Worm (Caenorhabditis elegans) whole organism, L3 larva: ENCODE data around the gene efl-1.

ENCODE experiments used
- R02D3.7 ChIP-seq: fragments of 150-350 bp; optimal IDR thresholded peaks from 2 replicates; lab custom pipeline; 2014; ENCODE audit warnings: missing biosample characterization, missing genetic modification characterization
- ZK546.5 ChIP-seq: sonication (generic microtip); optimal IDR thresholded peaks from 2 replicates; lab custom pipeline; 2017; ENCODE audit warnings: missing biosample characterization, missing genetic modification characterization
- aly-2 ChIP-seq: fragments of 150-350 bp; optimal IDR thresholded peaks from 2 replicates; lab custom pipeline; 2014; ENCODE audit warnings: missing biosample characterization, missing genetic modification characterization
- ama-1 ChIP-seq: fragments of 150-350 bp; optimal IDR thresholded peaks from 2 replicates; lab custom pipeline; 2018
- ceh-16 ChIP-seq: sonication (generic microtip); optimal IDR thresholded peaks from 2 replicates; lab custom pipeline; 2017; ENCODE audit warnings: missing biosample characterization, missing genetic modification characterization
- ceh-82 ChIP-seq: fragments of 150-350 bp; optimal IDR thresholded peaks from 2 replicates; lab custom pipeline; 2014; ENCODE audit warnings: missing biosample characterization, missing genetic modification characterization
- ceh-9 ChIP-seq: sonication (generic microtip); optimal IDR thresholded peaks from 2 replicates; lab custom pipeline; 2018; ENCODE audit warnings: missing biosample characterization, missing genetic modification characterization
- daf-12 ChIP-seq: fragments of 150-350 bp; optimal IDR thresholded peaks from 2 replicates; lab custom pipeline; 2014; ENCODE audit warnings: missing biosample characterization, missing genetic modification reagents, missing genetic modification characterization
- egl-27 ChIP-seq: sonication (generic microtip); optimal IDR thresholded peaks from 4 replicates; lab custom pipeline; 2017; ENCODE audit warnings: missing biosample characterization, missing genetic modification reagents, missing genetic modification characterization
- elt-1 ChIP-seq: fragments of 150-350 bp; optimal IDR thresholded peaks from 2 replicates; lab custom pipeline; 2014; ENCODE audit warnings: missing biosample characterization, missing genetic modification characterization
- elt-2 ChIP-seq: sonication (generic microtip); optimal IDR thresholded peaks from 2 replicates; lab custom pipeline; 2016; ENCODE audit warnings: missing genetic modification reagents, mild to moderate bottlenecking, missing genetic modification characterization, missing compliant biosample characterization
- elt-3 ChIP-seq, 3 experiments: fragments of 150-350 bp in 1 of 3; sonication (generic microtip) in 2 of 3; optimal IDR thresholded peaks; 2 replicates in 2 of 3; 4 replicates in 1 of 3; lab custom pipeline; 2014 to 2017; ENCODE audit warnings: missing biosample characterization in 3 of 3, missing genetic modification characterization in 3 of 3
- eor-1 ChIP-seq, 2 experiments: fragments of 150-350 bp; optimal IDR thresholded peaks; 2 replicates each; lab custom pipeline; 2014 to 2018; ENCODE audit warnings: missing biosample characterization in 2 of 2, missing genetic modification characterization in 2 of 2
- fkh-10 ChIP-seq: sonication (generic microtip); optimal IDR thresholded peaks from 2 replicates; lab custom pipeline; 2017; ENCODE audit warnings: missing biosample characterization, missing genetic modification reagents, missing genetic modification characterization
- fkh-2 ChIP-seq: fragments of 150-350 bp; optimal IDR thresholded peaks from 2 replicates; lab custom pipeline; 2014; ENCODE audit warnings: missing biosample characterization, missing genetic modification reagents, missing genetic modification characterization
- fos-1 ChIP-seq: fragments of 150-350 bp; optimal IDR thresholded peaks from 2 replicates; lab custom pipeline; 2014; ENCODE audit warnings: missing biosample characterization, missing genetic modification characterization
- hmg-11 ChIP-seq: sonication (generic microtip); optimal IDR thresholded peaks from 2 replicates; lab custom pipeline; 2016; ENCODE audit warnings: missing genetic modification characterization, missing compliant biosample characterization
- jun-1 ChIP-seq: fragments of 150-350 bp; optimal IDR thresholded peaks from 2 replicates; lab custom pipeline; 2014; ENCODE audit warnings: missing biosample characterization, missing genetic modification reagents, missing genetic modification characterization
- lin-39 ChIP-seq: fragments of 150-350 bp; optimal IDR thresholded peaks from 2 replicates; lab custom pipeline; 2018; ENCODE audit warnings: missing biosample characterization, missing genetic modification reagents, missing genetic modification characterization
- lsy-12 ChIP-seq: sonication (generic microtip); optimal IDR thresholded peaks from 2 replicates; lab custom pipeline; 2016; ENCODE audit warnings: mild to moderate bottlenecking, missing genetic modification characterization, missing compliant biosample characterization
- mdl-1 ChIP-seq: fragments of 150-350 bp; optimal IDR thresholded peaks from 2 replicates; lab custom pipeline; 2014; ENCODE audit warnings: missing biosample characterization, missing genetic modification characterization
- nfya-1 ChIP-seq: sonication (generic microtip); optimal IDR thresholded peaks from 2 replicates; lab custom pipeline; 2017; ENCODE audit warnings: missing genetic modification characterization, mild to moderate bottlenecking, missing compliant biosample characterization, antibody characterized with exemption, moderate library complexity; ENCODE audit not compliant: insufficient read depth
- nhr-11 ChIP-seq: fragments of 150-350 bp; optimal IDR thresholded peaks from 2 replicates; lab custom pipeline; 2014; ENCODE audit warnings: missing biosample characterization, missing genetic modification characterization
- nhr-12 ChIP-seq: fragments of 150-350 bp; optimal IDR thresholded peaks from 2 replicates; lab custom pipeline; 2014; ENCODE audit warnings: missing biosample characterization, missing genetic modification characterization
- nhr-23 ChIP-seq: fragments of 150-350 bp; optimal IDR thresholded peaks from 2 replicates; lab custom pipeline; 2014; ENCODE audit warnings: missing biosample characterization, missing genetic modification reagents, missing genetic modification characterization
- nhr-237 ChIP-seq: fragments of 150-350 bp; optimal IDR thresholded peaks from 2 replicates; lab custom pipeline; 2014; ENCODE audit warnings: missing biosample characterization, missing genetic modification characterization
- nhr-67 ChIP-seq: fragments of 150-350 bp; optimal IDR thresholded peaks from 2 replicates; lab custom pipeline; 2014; ENCODE audit warnings: missing biosample characterization, missing genetic modification characterization
- nhr-76 ChIP-seq: fragments of 150-350 bp; sonication (generic microtip); optimal IDR thresholded peaks from 5 replicates; lab custom pipeline; 2014; ENCODE audit warnings: missing biosample characterization, missing genetic modification characterization
- pha-4 ChIP-seq: fragments of 150-350 bp; optimal IDR thresholded peaks from 2 replicates; lab custom pipeline; 2014; ENCODE audit warnings: missing biosample characterization, missing genetic modification reagents, missing genetic modification characterization
- pqm-1 ChIP-seq: fragments of 150-350 bp; optimal IDR thresholded peaks from 2 replicates; lab custom pipeline; 2017; ENCODE audit warnings: missing biosample characterization, missing genetic modification characterization, inconsistent platforms
- sea-2 ChIP-seq: fragments of 150-350 bp; sonication (generic microtip); optimal IDR thresholded peaks from 4 replicates; lab custom pipeline; 2014; ENCODE audit warnings: missing biosample characterization, missing genetic modification reagents, missing genetic modification characterization
- skn-1 ChIP-seq: fragments of 150-350 bp; optimal IDR thresholded peaks from 2 replicates; lab custom pipeline; 2014; ENCODE audit warnings: missing biosample characterization, missing genetic modification characterization
- snpc-4 ChIP-seq: fragments of 150-350 bp; optimal IDR thresholded peaks from 2 replicates; lab custom pipeline; 2014; ENCODE audit warnings: missing biosample characterization, missing genetic modification characterization
- tbx-2 ChIP-seq: sonication (generic microtip); optimal IDR thresholded peaks from 2 replicates; lab custom pipeline; 2016; ENCODE audit warnings: mild to moderate bottlenecking, missing genetic modification characterization, missing compliant biosample characterization
- unc-39 ChIP-seq: sonication (generic microtip); optimal IDR thresholded peaks from 4 replicates; lab custom pipeline; 2017; ENCODE audit warnings: missing biosample characterization, missing genetic modification characterization
- unc-62 ChIP-seq: fragments of 150-350 bp; sonication (generic microtip); optimal IDR thresholded peaks from 4 replicates; lab custom pipeline; 2014; ENCODE audit warnings: missing biosample characterization, missing genetic modification reagents, missing genetic modification characterization
- ztf-4 ChIP-seq: fragments of 150-350 bp; optimal IDR thresholded peaks from 2 replicates; lab custom pipeline; 2014; ENCODE audit warnings: missing biosample characterization, missing genetic modification characterization

efl-1 gene

ce11 chrV:16966636-16967035, 1.2 kb upstream of the efl-1 start, which contains the start of gene fbxa-90:
TSS of gene fbxa-90 (plus strand) at chrV:16966814.
- TF ChIP-seq ceh-9 (tag; lab: Kevin White, UChicago) (no peak), lsy-12 (tag; lab: Kevin White, UChicago) (no peak), aly-2 (tag; lab: Kevin White, UChicago) (no peak), mdl-1 (no peak), fkh-10 (GFP tag; lab: Kevin White, UChicago) (no peak), hmg-11 (tag; lab: Kevin White, UChicago) (no peak), unc-39 (tag; lab: Kevin White, UChicago) (no peak), egl-27 (no peak), eor-1 (tag; optimal IDR thresholded peaks at IDR 0.05; lab: Kevin White, UChicago) (no peak), fos-1 (tag; lab: Kevin White, UChicago) (no peak), elt-3 (tag; optimal IDR thresholded peaks at IDR 0.05; lab: Kevin White, UChicago) (no peak), pha-4 (tag; lab: Kevin White, UChicago) (no peak), nhr-76 (tag; lab: Kevin White, UChicago) (no peak), pqm-1 (no peak), ceh-16 (tag; lab: Kevin White, UChicago) (no peak)
- TF ChIP-seq, all 47 proteins: peak for 0

ce11 chrV:16958975-16959374, 6.5 kb downstream of the efl-1 start:
- TF ChIP-seq unc-39 (tag; lab: Kevin White, UChicago) (no peak), nfya-1 (tag; lab: Kevin White, UChicago) (peak; percentile 93), nhr-23 (tag; lab: Kevin White, UChicago) (no peak), fkh-10 (GFP tag; lab: Kevin White, UChicago) (no peak), ceh-82 (tag; lab: Kevin White, UChicago) (no peak), elt-2 (tag; lab: Kevin White, UChicago) (no peak), fkh-2 (no peak), nhr-12 (tag; lab: Kevin White, UChicago) (no peak), snpc-4 (no peak), ZK546.5 (tag; lab: Kevin White, UChicago) (no peak), elt-1 (tag; lab: Kevin White, UChicago) (no peak), lsy-12 (tag; lab: Kevin White, UChicago) (no peak), ztf-4 (no peak), skn-1 (tag; lab: Kevin White, UChicago) (peak; percentile 15)

ce11 chrV:16956229-16956628, 9.2 kb downstream of the efl-1 start, which contains the start of gene clec-239:
TSS of gene clec-239 (plus strand) at chrV:16956529.
- TF ChIP-seq lin-39 (tag; lab: Kevin White, UChicago) (no peak), unc-62 (GFP tag; lab: Kevin White, UChicago) (no peak), lsy-12 (tag; lab: Kevin White, UChicago) (no peak), nhr-237 (tag; lab: Kevin White, UChicago) (no peak), ama-1 (lab: Kevin White, UChicago) (no peak), daf-12 (tag; lab: Kevin White, UChicago) (no peak), pqm-1 (no peak), fkh-2 (no peak), tbx-2 (tag; lab: Kevin White, UChicago) (no peak)

- TF ChIP-seq nhr-67 (tag; lab: Kevin White, UChicago), result no peak
- TF ChIP-seq pqm-1, result no peak
- TF ChIP-seq nhr-76 (tag; lab: Kevin White, UChicago), result no peak
- no peak for TF ChIP-seq sea-2 (GFP tag; lab: Kevin White, UChicago)
- TF ChIP-seq fkh-10 (GFP tag; lab: Kevin White, UChicago), result no peak
- no peak for TF ChIP-seq skn-1 (tag; lab: Kevin White, UChicago)
- no peak for TF ChIP-seq ceh-9 (tag; lab: Kevin White, UChicago)
- no peak for TF ChIP-seq jun-1 (tag; lab: Kevin White, UChicago)
- no peak for TF ChIP-seq ZK546.5 (tag; lab: Kevin White, UChicago)
- no peak for TF ChIP-seq ztf-4
Observed at ce11 chrV:16954766-16955165, 10.7 kb downstream of the efl-1 start, which contains the start of gene srh-206. TSS of gene srh-206 (minus strand) at chrV:16954866.

ce11 chrV:16951504-16951903, 14.0 kb downstream of the efl-1 start, which contains the start of gene clec-238:
TSS of gene clec-238 (plus strand) at chrV:16951804.
- no peak for TF ChIP-seq nhr-12 (tag; lab: Kevin White, UChicago)
- no peak for TF ChIP-seq nhr-67 (tag; lab: Kevin White, UChicago)
- TF ChIP-seq unc-62 (GFP tag; lab: Kevin White, UChicago), result no peak
- TF ChIP-seq ZK546.5 (tag; lab: Kevin White, UChicago), result no peak
- TF ChIP-seq snpc-4, result no peak
- no peak for TF ChIP-seq egl-27
- no peak for TF ChIP-seq nhr-11 (tag; lab: Kevin White, UChicago)
- no peak for TF ChIP-seq tbx-2 (tag; lab: Kevin White, UChicago)
- TF ChIP-seq mdl-1, result no peak
- no peak for TF ChIP-seq hmg-11 (tag; lab: Kevin White, UChicago)
- TF ChIP-seq nfya-1 (tag; lab: Kevin White, UChicago), result no peak
- no peak for TF ChIP-seq elt-1 (tag; lab: Kevin White, UChicago)
- TF ChIP-seq nhr-23 (tag; lab: Kevin White, UChicago), result no peak
- TF ChIP-seq R02D3.7, result no peak
- no peak for TF ChIP-seq pqm-1
- TF ChIP-seq nhr-237 (tag; lab: Kevin White, UChicago), result no peak
- TF ChIP-seq jun-1 (tag; lab: Kevin White, UChicago), result no peak
- TF ChIP-seq ceh-9 (tag; lab: Kevin White, UChicago), result no peak
- TF ChIP-seq, all 47 proteins: peak for 0
